Worm (Caenorhabditis elegans): ENCODE results near the gene kvs-5.

The kvs-5 gene

DNA sequence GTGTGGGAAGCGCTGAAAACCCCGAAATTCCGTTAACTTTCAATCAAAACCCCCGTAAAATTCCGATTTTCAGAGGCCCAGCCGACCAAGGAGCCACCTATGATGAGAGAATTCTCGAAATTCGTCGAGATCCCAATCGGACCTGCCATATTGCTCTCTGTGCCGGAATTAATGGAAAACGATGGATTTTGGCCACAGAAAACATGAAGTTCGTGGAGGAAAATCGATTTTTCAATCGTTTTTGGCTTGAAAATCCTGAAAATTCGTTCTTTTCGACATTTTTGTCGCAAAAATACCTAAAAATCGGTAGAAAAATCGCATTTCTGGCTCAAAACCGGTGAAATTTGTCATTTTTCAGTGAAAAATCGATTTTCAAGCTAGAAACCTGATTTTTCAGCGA lies 37.0 kb downstream of the kvs-5 start:
- TF ChIP-seq hrde-1 (tag; optimal IDR thresholded peaks at IDR 0.05; ENCODE audit: borderline replicate concordance) = no peak
- no peak for TF ChIP-seq athp-1 (tag; optimal IDR thresholded peaks at IDR 0.05)
- TF ChIP-seq F23B12.7 (tag; optimal IDR thresholded peaks at IDR 0.05; ENCODE audit: insufficient read depth) = no peak
- no peak for TF ChIP-seq let-526 (GFP tag; IDR thresholded peaks at IDR 0.05)
- no peak for TF ChIP-seq ets-4 (GFP tag; optimal IDR thresholded peaks at IDR 0.05)
- TF ChIP-seq fkh-3 (tag; optimal IDR thresholded peaks at IDR 0.05) = no peak
- no peak for TF ChIP-seq Y79H2A.3 (GFP tag; conservative IDR thresholded peaks at IDR 0.05)
- TF ChIP-seq B0035.1 (tag; optimal IDR thresholded peaks at IDR 0.05) = no peak
- no peak for TF ChIP-seq xnd-1 (tag; optimal IDR thresholded peaks at IDR 0.05)
- TF ChIP-seq sea-2 (GFP tag; IDR thresholded peaks at IDR 0.05) = no peak
- TF ChIP-seq him-1 (tag; optimal IDR thresholded peaks at IDR 0.05) = no peak
- no peak for TF ChIP-seq ztf-18 (tag; optimal IDR thresholded peaks at IDR 0.05)
- no peak for TF ChIP-seq K12H6.12 (tag; optimal IDR thresholded peaks at IDR 0.05)
- TF ChIP-seq F49E8.2 (tag; optimal IDR thresholded peaks at IDR 0.05; ENCODE audit: insufficient read depth) = no peak
- no peak for TF ChIP-seq T26A5.8 (tag; optimal IDR thresholded peaks at IDR 0.05)
- TF ChIP-seq efl-1 (GFP tag; optimal IDR thresholded peaks at IDR 0.05) = no peak

DNA sequence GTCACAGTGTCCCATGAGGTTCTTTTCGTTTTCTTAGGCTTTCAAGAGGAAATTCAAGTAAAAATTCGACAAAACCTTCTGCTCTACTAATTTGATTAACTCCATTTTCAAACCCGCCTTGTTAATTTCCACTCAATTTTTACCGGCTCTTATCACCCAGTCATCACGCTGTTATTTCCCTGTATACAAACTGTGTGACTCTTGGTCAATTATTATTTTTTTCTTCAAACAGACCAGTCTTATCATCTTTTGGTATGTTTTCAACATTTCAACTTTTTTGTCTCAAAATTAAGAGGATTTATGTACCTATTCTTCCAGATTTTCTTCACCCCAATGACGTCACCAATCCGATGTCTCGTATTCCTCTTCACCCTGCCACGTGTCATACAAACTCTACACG lies 41.9 kb downstream of the kvs-5 start, which contains the start of gene ugt-52:
ugt-52 (plus strand) TSS at position 301 of the 400 bp plus-strand sequence.
- TF ChIP-seq F37B4.10 (GFP tag; IDR thresholded peaks at IDR 0.05) (no peak), ZK185.1 (tag; optimal IDR thresholded peaks at IDR 0.05; ENCODE audit: poor library complexity, severe bottlenecking) (no peak), nhr-80 (tag; optimal IDR thresholded peaks at IDR 0.05) (peak; percentile 30), F57A8.1 (GFP tag; optimal IDR thresholded peaks at IDR 0.05) (no peak)

DNA sequence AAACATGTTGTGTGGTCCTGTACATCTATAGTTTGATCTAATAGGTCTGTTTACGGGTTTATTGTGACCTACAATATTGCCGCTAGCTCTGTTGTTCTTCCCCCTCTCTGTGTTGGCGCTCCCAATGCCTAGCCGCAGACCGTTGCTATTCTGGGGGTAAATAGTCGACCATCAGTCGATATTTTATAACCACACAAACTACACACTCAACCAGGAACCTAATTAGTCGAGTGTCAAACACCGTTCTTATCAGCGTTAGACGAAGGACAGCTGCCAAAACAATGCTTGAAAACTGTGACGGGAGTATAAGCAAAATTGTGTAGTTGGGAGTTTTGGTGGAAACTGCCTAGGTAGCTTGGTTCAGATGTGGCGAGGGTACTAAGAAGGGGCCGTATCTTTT lies 45.8 kb downstream of the kvs-5 start:
- no peak for TF ChIP-seq pha-4 (tag; optimal IDR thresholded peaks at IDR 0.05)
- no peak for TF ChIP-seq attf-3 (GFP tag; conservative IDR thresholded peaks at IDR 0.05)
- no peak for TF ChIP-seq cebp-2 (GFP tag; IDR thresholded peaks at IDR 0.05)
- TF ChIP-seq ccch-3 (GFP tag; optimal IDR thresholded peaks at IDR 0.05) = no peak
- peak; percentile 17; the same call in 1 of the 2 replicates for TF ChIP-seq madf-6 (GFP tag; IDR thresholded peaks at IDR 0.05)
- TF ChIP-seq snpc-4 (GFP tag; optimal IDR thresholded peaks at IDR 0.05) = no peak
- peak in 1 of 4 experiments; percentile 20 for TF ChIP-seq snpc-4 (tag; optimal IDR thresholded peaks at IDR 0.05)
- TF ChIP-seq dox-1 (GFP tag; IDR thresholded peaks at IDR 0.05) = 0 out of 2 replicates have a peak, but pooled peaks have one; percentile 9
- TF ChIP-seq madf-10 (tag; optimal IDR thresholded peaks at IDR 0.05) = no peak
- no peak for TF ChIP-seq D2030.7 (GFP tag; IDR thresholded peaks at IDR 0.05)
- TF ChIP-seq B0261.1 (tag; optimal IDR thresholded peaks at IDR 0.05) = no peak
- peak; percentile 70 for TF ChIP-seq nhr-80 (tag; optimal IDR thresholded peaks at IDR 0.05)
- no peak for TF ChIP-seq T26A5.8 (tag; optimal IDR thresholded peaks at IDR 0.05)
- TF ChIP-seq somi-1 (GFP tag; optimal IDR thresholded peaks at IDR 0.05) = no peak
- TF ChIP-seq ZK185.1 (tag; optimal IDR thresholded peaks at IDR 0.05; ENCODE audit: poor library complexity, severe bottlenecking) = no peak

DNA sequence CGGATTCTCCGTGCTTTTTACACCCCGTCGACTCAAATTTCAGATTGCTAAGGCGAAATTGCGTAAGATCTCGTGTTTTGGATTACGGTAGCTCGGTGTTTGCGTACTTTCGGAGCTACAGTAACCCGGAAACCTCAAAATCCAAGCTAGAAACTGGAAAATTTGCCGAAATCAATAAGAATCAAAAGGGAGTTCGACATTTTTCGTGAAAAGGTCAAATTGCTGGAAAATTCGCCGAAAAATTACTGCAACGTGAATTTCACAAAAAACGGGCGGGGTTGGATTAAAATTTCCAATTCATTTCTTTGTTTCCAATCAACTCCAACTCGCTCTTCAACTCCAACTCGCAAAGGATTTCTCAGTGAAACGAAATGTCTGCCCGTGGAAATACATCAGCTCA lies 51.2 kb downstream of the kvs-5 start, which contains the start of gene F56B3.6:
F56B3.6 (plus strand) TSS at position 301 of the 400 bp plus-strand sequence.
- no peak for TF ChIP-seq let-526 (GFP tag; IDR thresholded peaks at IDR 0.05)
- no peak for TF ChIP-seq Y53G8AR.9 (GFP tag; conservative IDR thresholded peaks at IDR 0.05)
- no peak for TF ChIP-seq ceh-100 (GFP tag; IDR thresholded peaks at IDR 0.05)
- no peak for TF ChIP-seq pha-4 (tag; optimal IDR thresholded peaks at IDR 0.05)

Data from whole organism, young adult.